Worm (Caenorhabditis elegans): Measurements from ENCODE around the gene F39G3.3.
"Not testable (repeated sequence)": the region's sequence is repeated elsewhere in the genome, so short reads cannot be mapped to it uniquely, and the experiment has no call there.

The F39G3.3 gene

DNA sequence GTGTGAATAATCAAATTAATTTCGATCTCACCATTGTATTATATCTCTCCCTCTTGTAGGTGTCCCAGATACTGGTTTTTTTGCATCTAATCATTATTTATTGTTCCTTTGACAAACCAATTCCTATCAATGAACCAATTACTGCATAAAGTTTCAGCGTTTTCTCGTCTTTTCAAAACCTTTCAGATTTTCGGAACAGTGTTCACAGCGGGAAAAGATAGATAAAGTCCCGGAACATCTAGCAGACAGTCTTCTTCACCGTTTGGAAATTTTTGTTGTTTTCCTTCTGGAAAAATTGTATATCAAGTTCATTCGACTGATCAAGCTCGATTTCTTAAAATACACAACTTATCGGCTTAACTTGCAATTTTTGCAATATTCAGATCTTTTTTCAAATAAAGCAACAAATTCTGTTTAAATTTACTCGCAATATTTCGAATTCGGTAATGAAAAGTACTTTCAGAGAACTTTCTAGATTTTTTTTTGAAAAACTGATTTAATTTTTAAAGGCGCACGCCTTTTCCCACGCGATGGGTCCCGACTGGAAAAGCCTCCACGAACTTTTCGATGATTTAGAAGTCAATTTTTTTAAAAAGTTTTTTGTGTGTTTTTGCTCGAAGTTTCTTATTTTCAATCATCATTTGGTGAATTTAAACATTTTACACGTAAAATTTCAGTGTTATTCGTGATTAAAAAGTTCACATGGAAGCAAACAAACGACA lies 23.8 kb downstream of the F39G3.3 start, which contains the start of gene pgl-3:
Gene pgl-3 (plus strand): TSS at position 672 of the 722 bp plus-strand sequence.
- TF ChIP-seq W03F9.2 (tag; optimal IDR thresholded peaks at IDR 0.05) = no peak
- TF ChIP-seq dao-5 (tag; optimal IDR thresholded peaks at IDR 0.05) = no peak
- TF ChIP-seq him-1 (tag; optimal IDR thresholded peaks at IDR 0.05) = no peak

DNA sequence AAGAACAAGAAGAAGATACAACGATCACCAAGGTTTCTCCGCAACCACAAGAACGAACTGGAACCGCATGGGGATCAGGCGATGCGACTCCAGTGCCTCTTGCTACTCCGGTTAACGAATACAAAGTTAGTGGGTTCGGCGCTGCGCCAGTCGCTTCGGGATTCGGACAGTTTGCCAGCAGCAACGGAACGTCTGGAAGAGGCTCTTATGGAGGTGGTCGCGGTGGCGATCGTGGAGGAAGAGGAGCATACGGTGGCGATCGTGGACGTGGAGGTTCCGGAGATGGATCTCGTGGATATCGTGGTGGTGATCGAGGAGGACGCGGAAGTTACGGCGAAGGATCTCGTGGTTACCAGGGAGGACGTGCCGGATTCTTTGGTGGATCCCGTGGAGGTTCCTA lies 26.3 kb downstream of the F39G3.3 start:
- TF ChIP-seq him-1 (tag; optimal IDR thresholded peaks at IDR 0.05) (no peak), dao-5 (tag; optimal IDR thresholded peaks at IDR 0.05) (no peak), W03F9.2 (tag; optimal IDR thresholded peaks at IDR 0.05) (no peak)

DNA sequence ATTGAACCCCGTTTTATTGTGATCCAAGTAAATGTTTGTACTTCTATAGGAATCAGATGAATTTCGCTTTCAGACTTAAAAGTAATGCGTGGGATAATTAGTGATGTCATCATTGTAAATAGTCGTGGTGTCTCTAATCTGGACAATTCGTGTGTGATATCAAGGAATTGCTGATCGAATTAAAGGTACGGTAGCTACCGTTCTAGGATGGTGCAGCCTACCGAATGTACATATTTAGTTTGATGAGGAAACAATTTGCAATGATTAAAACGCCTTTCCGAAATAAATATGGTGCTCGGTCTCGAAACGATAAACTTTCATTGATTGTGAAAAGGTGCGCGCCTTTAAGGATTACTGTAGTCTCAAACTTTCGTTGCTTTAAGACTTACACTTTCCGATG lies 26.8 kb downstream of the F39G3.3 start:
- TF ChIP-seq dao-5 (tag; optimal IDR thresholded peaks at IDR 0.05) (no peak), him-1 (tag; optimal IDR thresholded peaks at IDR 0.05) (no peak), W03F9.2 (tag; optimal IDR thresholded peaks at IDR 0.05) (no peak)

DNA sequence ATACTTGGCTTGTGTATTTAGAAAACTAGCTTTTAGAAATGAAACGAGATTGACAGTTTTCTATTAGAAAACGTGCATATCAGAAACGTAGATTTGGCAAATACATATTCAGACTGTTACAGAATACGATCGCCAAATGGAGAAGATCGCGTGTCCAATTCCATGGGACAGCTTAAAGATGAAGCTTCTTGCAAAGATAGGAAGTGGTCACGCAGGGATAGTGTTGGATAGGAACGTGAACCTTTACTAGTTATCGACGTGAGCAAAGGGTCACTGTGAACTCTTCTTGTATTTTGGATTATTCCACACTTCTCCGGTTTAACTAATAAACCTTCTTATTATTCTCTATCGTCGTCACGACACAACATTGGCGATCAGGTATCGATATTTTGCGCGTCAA lies 29.0 kb downstream of the F39G3.3 start, which contains the start of gene bgnt-1.4:
Gene bgnt-1.4 (plus strand): TSS at position 301 of the 400 bp plus-strand sequence.
- not testable (repeated sequence) for TF ChIP-seq him-1, dao-5, W03F9.2 (tag; optimal IDR thresholded peaks at IDR 0.05)

DNA sequence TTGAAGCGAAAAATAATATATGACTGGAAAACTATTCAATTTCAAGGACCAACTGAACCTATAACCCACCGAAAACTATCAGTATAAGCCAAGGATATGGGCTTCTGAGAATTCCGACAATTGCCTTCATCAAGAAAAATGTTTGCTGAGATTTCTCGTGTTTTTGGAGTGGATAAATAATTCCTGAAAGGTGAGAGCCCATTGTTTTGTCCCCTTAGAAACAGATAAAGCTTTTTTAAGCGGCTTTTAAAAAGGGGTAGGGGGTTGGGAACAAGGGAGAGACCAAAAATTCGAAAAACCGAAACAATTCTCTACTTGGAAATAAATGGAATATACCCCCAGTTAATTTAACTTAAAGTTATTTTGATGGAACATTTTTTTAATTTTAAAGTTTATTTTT lies 34.8 kb downstream of the F39G3.3 start, which contains the start of gene C18G1.8:
Gene C18G1.8 (minus strand): TSS at position 101 of the 400 bp plus-strand sequence.
- TF ChIP-seq W03F9.2 (tag; optimal IDR thresholded peaks at IDR 0.05) (no peak), dao-5 (tag; optimal IDR thresholded peaks at IDR 0.05) (no peak), him-1 (tag; optimal IDR thresholded peaks at IDR 0.05) (no peak)

DNA sequence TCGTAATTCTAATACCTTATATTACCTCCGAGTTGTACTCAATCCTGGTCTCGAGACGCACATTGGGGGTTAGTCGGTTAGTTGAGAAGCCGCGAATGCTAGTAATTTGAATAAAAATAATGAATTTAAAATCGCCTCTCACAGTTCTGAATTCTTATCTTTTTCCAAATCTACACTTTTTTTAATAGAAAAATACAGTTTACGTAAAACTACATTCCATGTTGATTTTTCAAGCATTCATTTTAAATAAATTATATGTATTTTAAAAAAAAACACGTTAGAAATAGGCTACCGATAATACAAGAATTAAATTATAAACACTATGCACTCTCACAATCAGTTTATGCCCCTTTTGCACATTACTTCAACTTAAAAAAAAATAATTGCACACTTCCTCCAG lies 37.9 kb downstream of the F39G3.3 start, which contains the start of gene C18G1.9:
Gene C18G1.9 (minus strand): TSS at position 101 of the 400 bp plus-strand sequence.
- TF ChIP-seq him-1 (tag; optimal IDR thresholded peaks at IDR 0.05) (no peak), dao-5 (tag; optimal IDR thresholded peaks at IDR 0.05) (no peak)

DNA sequence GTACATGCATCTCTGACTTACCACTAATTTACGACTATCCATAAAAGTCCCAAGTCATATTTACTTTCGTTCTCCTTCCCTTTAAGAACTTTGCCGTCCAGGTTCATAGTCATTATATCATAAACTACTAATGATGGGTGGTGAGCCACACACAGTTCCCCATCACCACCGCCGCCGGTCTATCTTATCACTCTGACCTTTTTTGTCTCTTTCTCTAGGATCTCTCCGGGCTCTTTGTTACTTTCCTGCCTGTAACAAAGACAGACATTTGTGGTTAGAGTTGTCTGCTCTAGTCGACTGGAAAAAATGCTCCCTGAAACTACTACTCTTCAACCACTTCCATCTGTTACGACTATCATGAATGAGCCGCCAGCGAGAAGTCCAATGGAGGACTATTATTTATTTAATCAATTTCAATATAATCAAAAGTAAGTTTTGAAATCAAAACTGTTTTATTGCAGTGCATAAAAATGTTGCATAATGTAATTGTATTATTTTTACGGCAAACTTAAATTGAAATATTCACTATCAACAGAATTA lies 38.8 kb downstream of the F39G3.3 start, which contains the start of gene elt-7:
Gene elt-7 (plus strand): TSS at position 263 of the 540 bp plus-strand sequence.
- TF ChIP-seq dao-5 (tag; optimal IDR thresholded peaks at IDR 0.05) = no peak
- no peak for TF ChIP-seq him-1 (tag; optimal IDR thresholded peaks at IDR 0.05)
- TF ChIP-seq W03F9.2 (tag; optimal IDR thresholded peaks at IDR 0.05) = no peak

DNA sequence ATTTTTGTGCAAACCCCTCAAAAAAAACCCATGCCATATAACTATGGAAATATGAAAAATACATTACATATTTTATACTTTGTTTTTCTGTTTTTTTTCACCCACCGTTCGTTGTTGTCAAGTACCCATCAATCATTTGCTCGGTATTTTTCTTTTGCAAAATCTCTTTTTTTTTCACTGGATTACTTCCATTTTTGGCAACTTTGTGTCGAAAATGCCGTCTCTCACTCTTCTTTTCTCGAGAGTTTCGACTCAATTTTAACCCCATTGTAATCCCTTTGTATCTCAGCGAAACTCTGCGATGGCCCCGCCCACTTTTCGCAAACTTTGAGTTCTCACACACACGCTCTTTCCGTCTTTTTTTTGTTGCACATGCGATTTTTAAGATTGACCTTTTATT lies 43.4 kb downstream of the F39G3.3 start:
- TF ChIP-seq dao-5 (tag; optimal IDR thresholded peaks at IDR 0.05) = no peak
- TF ChIP-seq him-1 (tag; optimal IDR thresholded peaks at IDR 0.05) = no peak
- TF ChIP-seq W03F9.2 (tag; optimal IDR thresholded peaks at IDR 0.05) = no peak

DNA sequence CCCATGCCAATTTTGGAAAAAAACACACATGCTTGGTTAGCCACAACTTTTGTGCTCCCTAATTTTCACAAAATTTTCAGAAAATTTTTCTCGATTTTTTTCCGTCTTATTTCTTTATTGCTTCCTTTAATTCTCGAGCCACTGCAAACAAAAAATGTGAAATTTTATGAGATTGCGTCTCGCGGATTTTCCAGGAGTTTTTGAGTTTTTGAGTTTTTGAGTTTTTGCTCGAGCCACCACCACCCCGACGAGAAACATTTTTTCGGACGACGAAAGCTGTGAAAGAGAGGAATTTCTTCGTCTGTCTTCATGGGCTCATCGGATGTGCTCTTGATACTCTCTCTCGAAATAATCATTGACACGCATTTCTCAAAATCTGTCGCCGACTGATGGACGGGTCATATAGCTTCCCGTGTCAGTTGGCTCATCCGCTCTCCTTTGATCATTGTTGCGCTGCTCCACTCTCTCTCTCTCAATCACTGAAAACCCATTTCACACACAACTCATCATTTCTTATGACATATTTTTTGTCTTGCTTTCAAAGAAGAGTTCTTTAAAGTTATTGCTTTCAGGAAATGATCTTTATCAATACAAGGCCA lies 45.8 kb downstream of the F39G3.3 start, which contains the start of gene C18G1.1:
Gene C18G1.1 (plus strand): TSS at position 573 of the 599 bp plus-strand sequence.
- TF ChIP-seq dao-5 (tag; optimal IDR thresholded peaks at IDR 0.05) = no peak
- no peak for TF ChIP-seq him-1 (tag; optimal IDR thresholded peaks at IDR 0.05)
- no peak for TF ChIP-seq W03F9.2 (tag; optimal IDR thresholded peaks at IDR 0.05)

DNA sequence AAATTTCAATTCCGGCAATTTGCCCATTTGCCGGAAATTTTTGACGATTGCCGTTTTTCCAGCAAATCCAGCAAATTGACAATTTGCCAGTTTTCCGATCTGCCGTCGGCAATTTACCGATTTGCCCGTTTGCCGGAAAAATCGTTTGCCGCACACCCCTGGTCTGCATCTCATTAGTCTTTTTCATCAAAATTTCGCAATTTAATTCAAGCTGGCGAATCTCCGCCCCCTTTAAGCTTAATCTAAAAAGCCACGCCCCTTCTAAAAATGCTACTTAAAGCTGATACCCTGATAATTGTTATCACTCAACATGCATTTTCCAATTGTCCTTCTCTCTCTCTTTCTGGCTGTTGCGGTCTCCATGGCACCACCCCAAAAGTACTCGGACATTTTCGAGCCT lies 51.6 kb downstream of the F39G3.3 start, which contains the start of gene Y60C6A.1:
Gene Y60C6A.1 (plus strand): TSS at position 301 of the 400 bp plus-strand sequence.
- TF ChIP-seq dao-5 (tag; optimal IDR thresholded peaks at IDR 0.05) = no peak
- TF ChIP-seq him-1 (tag; optimal IDR thresholded peaks at IDR 0.05) = no peak
- no peak for TF ChIP-seq W03F9.2 (tag; optimal IDR thresholded peaks at IDR 0.05)
